Fruit fly (Drosophila melanogaster): ENCODE results near the gene CG16762.
A peak's percentile ranks its signal among the peaks of the same experiment; 100 is the strongest.

Gene CG16762

dm6 chr3L:2479250-2479649 is 3.8 kb upstream of the CG16762 start (continued):
- TF ChIP-seq CG12236 (GFP tag; optimal IDR thresholded peaks at IDR 0.05) (peak; percentile 38), Asciz (GFP tag; optimal IDR thresholded peaks at IDR 0.05) (peak; percentile 28), Atf-2 (GFP tag; optimal IDR thresholded peaks at IDR 0.05) (peak; percentile 35), CG10267 (tag; optimal IDR thresholded peaks at IDR 0.05) (peak; percentile 69), unpg (GFP tag; optimal IDR thresholded peaks at IDR 0.05) (peak; percentile 64), CG6175 (GFP tag; IDR thresholded peaks at IDR 0.05) (no peak), org-1 (GFP tag; optimal IDR thresholded peaks at IDR 0.05) (peak; percentile 44), chif (GFP tag; optimal IDR thresholded peaks at IDR 0.05) (peak; percentile 48 to 63), sens (GFP tag) (peak; percentile 73), Drgx (GFP tag; IDR thresholded peaks at IDR 0.05) (peak; percentile 67), bsh (GFP tag; optimal IDR thresholded peaks at IDR 0.05) (peak; percentile 39 to 66), inv (GFP tag; IDR thresholded peaks at IDR 0.05; ENCODE audit: partially characterized antibody) (no peak), CG9817 (tag; optimal IDR thresholded peaks at IDR 0.05) (peak; percentile 20), hkb (optimal IDR thresholded peaks at IDR 0.05) (no peak), hkb (GFP tag; IDR thresholded peaks at IDR 0.05) (peak; percentile 51), dan (GFP tag; IDR thresholded peaks at IDR 0.05) (no peak), D19A (tag; optimal IDR thresholded peaks at IDR 0.05) (peak; percentile 62), CoRest (tag; optimal IDR thresholded peaks at IDR 0.05) (peak; percentile 47), Fer3 (tag; optimal IDR thresholded peaks at IDR 0.05) (peak; percentile 1), Sox100B (GFP tag; optimal IDR thresholded peaks at IDR 0.05) (peak; percentile 73), CG11456 (GFP tag; IDR thresholded peaks at IDR 0.05) (no peak), CG10147 (GFP tag; optimal IDR thresholded peaks at IDR 0.05) (peak; percentile 40), CG2120 (GFP tag; optimal IDR thresholded peaks at IDR 0.05) (peak; percentile 32), Spps (tag; optimal IDR thresholded peaks at IDR 0.05) (peak; percentile 45), Scr (GFP tag; IDR thresholded peaks at IDR 0.05; ENCODE audit: partially characterized antibody) (no peak), prd (optimal IDR thresholded peaks at IDR 0.05) (no peak), prd (GFP tag; IDR thresholded peaks at IDR 0.05) (peak; percentile 41; the same call in 1 of the 3 replicates), corto (GFP tag; optimal IDR thresholded peaks at IDR 0.05) (peak; percentile 49), CG18262 (tag; optimal IDR thresholded peaks at IDR 0.05) (peak; percentile 74), Fer1 (GFP tag; optimal IDR thresholded peaks at IDR 0.05) (peak; percentile 60), nmo (GFP tag; optimal IDR thresholded peaks at IDR 0.05) (peak; percentile 58), H15 (GFP tag; IDR thresholded peaks at IDR 0.05) (no peak), Bgb (GFP tag; IDR thresholded peaks at IDR 0.05; ENCODE audit: partially characterized antibody) (no peak), CG15696 (tag; optimal IDR thresholded peaks at IDR 0.05) (peak; percentile 41), CG5180 (GFP tag; optimal IDR thresholded peaks at IDR 0.05) (peak; percentile 4), bcd (GFP tag; optimal IDR thresholded peaks at IDR 0.05) (peak; percentile 19), Optix (GFP tag; IDR thresholded peaks at IDR 0.05) (no peak), Abd-B (GFP tag; optimal IDR thresholded peaks at IDR 0.05) (peak; percentile 12), Oli (tag; optimal IDR thresholded peaks at IDR 0.05) (peak; percentile 49), ash1 (GFP tag; optimal IDR thresholded peaks at IDR 0.05) (no peak), CG11247 (GFP tag; IDR thresholded peaks at IDR 0.05) (no peak), grau (tag; optimal IDR thresholded peaks at IDR 0.05) (peak; percentile 48), Side (GFP tag; optimal IDR thresholded peaks at IDR 0.05) (no peak), Vsx1 (GFP tag; optimal IDR thresholded peaks at IDR 0.05) (no peak), CG11695 (GFP tag; IDR thresholded peaks at IDR 0.05) (0 out of 3 replicates have a peak, but pooled peaks have one; percentile 43), CG17361 (GFP tag; IDR thresholded peaks at IDR 0.05) (peak; percentile 64; the same call in 2 of the 3 replicates), Chrac-16 (GFP tag; optimal IDR thresholded peaks at IDR 0.05) (peak; percentile 40), Pdp1 (GFP tag; optimal IDR thresholded peaks at IDR 0.05) (peak in 1 of 2 experiments; percentile 18), CG3838 (GFP tag; optimal IDR thresholded peaks at IDR 0.05) (peak; percentile 6), Ptx1 (GFP tag; IDR thresholded peaks at IDR 0.05) (peak; percentile 58), B-H2 (GFP tag; optimal IDR thresholded peaks at IDR 0.05) (no peak)
